Worm (Caenorhabditis elegans) whole organism, early embryonic: ENCODE results near the gene thk-1.
A peak's percentile ranks its signal among the peaks of the same experiment; 100 is the strongest.
"Not testable (repeated sequence)": the region's sequence is repeated elsewhere in the genome, so short reads cannot be mapped to it uniquely, and the experiment has no call there.

ENCODE experiments used
- B0310.2 ChIP-seq: sonication (generic microtip); optimal IDR thresholded peaks from 2 replicates; lab custom pipeline; 2016; ENCODE audit warnings: mild to moderate bottlenecking, missing genetic modification characterization, missing compliant biosample characterization
- F13C5.2 ChIP-seq: sonication (generic microtip); optimal IDR thresholded peaks from 2 replicates; lab custom pipeline; 2017; ENCODE audit warnings: mild to moderate bottlenecking, missing genetic modification characterization, inconsistent platforms, missing compliant biosample characterization
- aly-1 ChIP-seq: sonication (generic microtip); optimal IDR thresholded peaks from 2 replicates; lab custom pipeline; 2016; ENCODE audit warnings: missing genetic modification characterization, missing compliant biosample characterization
- ama-1 ChIP-seq: fragments of 150-350 bp; optimal IDR thresholded peaks from 2 replicates; lab custom pipeline; 2014
- ceh-13 ChIP-seq: fragments of 200-800 bp; sonication (Bioruptor generic); optimal IDR thresholded peaks from 2 replicates; lab custom pipeline; 2018; ENCODE audit warnings: mild to moderate bottlenecking, missing genetic modification characterization, missing compliant biosample characterization
- ceh-36 ChIP-seq: sonication (generic microtip); optimal IDR thresholded peaks from 2 replicates; lab custom pipeline; 2016; ENCODE audit warnings: missing genetic modification characterization, inconsistent platforms, missing compliant biosample characterization
- ets-7 ChIP-seq: sonication (generic microtip); optimal IDR thresholded peaks from 2 replicates; lab custom pipeline; 2016; ENCODE audit warnings: missing genotype, missing genetic modification characterization, missing compliant biosample characterization
- flt-1 ChIP-seq: fragments of 200-800 bp; sonication (Bioruptor generic); IDR thresholded peaks from 2 replicates; pipeline ENCODE4 v1.3.6; 2022; ENCODE audit warnings: missing genetic modification characterization, missing compliant biosample characterization
- hmbx-1 ChIP-seq: sonication (generic microtip); optimal IDR thresholded peaks from 2 replicates; lab custom pipeline; 2016; ENCODE audit warnings: mild to moderate bottlenecking, missing genetic modification characterization, missing compliant biosample characterization
- hmg-4 ChIP-seq: fragments of 200-800 bp; sonication (Bioruptor generic); optimal IDR thresholded peaks from 2 replicates; lab custom pipeline; 2018; ENCODE audit warnings: mild to moderate bottlenecking, missing genetic modification characterization, missing compliant biosample characterization
- hnd-1 ChIP-seq: sonication (generic microtip); optimal IDR thresholded peaks from 2 replicates; lab custom pipeline; 2016; ENCODE audit warnings: missing genetic modification characterization, missing compliant biosample characterization
- pes-1 ChIP-seq: fragments of 200-800 bp; sonication (Bioruptor generic); IDR thresholded peaks from 2 replicates; pipeline ENCODE4 v1.3.6; 2022; ENCODE audit warnings: missing genetic modification reagents, missing genetic modification characterization, missing compliant biosample characterization
- scrt-1 ChIP-seq: fragments of 200-800 bp; sonication (Bioruptor generic); IDR thresholded peaks from 2 replicates; pipeline ENCODE4 v1.3.6; 2022; ENCODE audit warnings: missing genetic modification characterization, missing compliant biosample characterization
- sea-1 ChIP-seq: fragments of 200-800 bp; sonication (Bioruptor generic); conservative IDR thresholded peaks from 2 replicates; pipeline ENCODE4 v1.3.6; 2022; ENCODE audit warnings: missing genetic modification characterization, missing compliant biosample characterization
- tbx-11 ChIP-seq: fragments of 200-800 bp; sonication (Bioruptor generic); IDR thresholded peaks from 2 replicates; pipeline ENCODE4 v1.3.6; 2022; ENCODE audit warnings: missing genetic modification characterization, missing compliant biosample characterization
- tbx-37 ChIP-seq: fragments of 200-800 bp; sonication (Bioruptor generic); conservative IDR thresholded peaks from 2 replicates; pipeline ENCODE4 v1.3.6; 2022; ENCODE audit warnings: missing genetic modification reagents, missing genetic modification characterization, missing compliant biosample characterization
- tra-4 ChIP-seq: sonication (generic microtip); optimal IDR thresholded peaks from 2 replicates; lab custom pipeline; 2017; ENCODE audit warnings: missing genetic modification characterization, missing compliant biosample characterization

The thk-1 gene

ce11 chrIV:10281482-10281881 lies at the start of gene thk-1:
TSS of gene thk-1 (minus strand) at chrIV:10281582.
- TF ChIP-seq tbx-11 (GFP tag; lab: Robert Waterston, UW): no peak
- no peak for TF ChIP-seq hmg-4
- TF ChIP-seq scrt-1 (GFP tag; lab: Robert Waterston, UW): no peak
- TF ChIP-seq ceh-36 (tag; lab: Kevin White, UChicago): no peak
- no peak for TF ChIP-seq ceh-13 (GFP tag; lab: Kevin White, UChicago)
- TF ChIP-seq pes-1 (GFP tag; lab: Robert Waterston, UW): no peak
- TF ChIP-seq B0310.2: no peak
- no peak for TF ChIP-seq ama-1 (lab: Kevin White, UChicago)
- TF ChIP-seq aly-1: no peak
- TF ChIP-seq sea-1 (GFP tag; lab: Robert Waterston, UW): no peak
- no peak for TF ChIP-seq F13C5.2
- TF ChIP-seq hnd-1 (tag; lab: Kevin White, UChicago): no peak
- no peak for TF ChIP-seq flt-1 (GFP tag; lab: Robert Waterston, UW)
- no peak for TF ChIP-seq ets-7

ce11 chrIV:10330962-10331361 lies 49.6 kb upstream of the thk-1 start:
- no peak for TF ChIP-seq hnd-1 (tag; lab: Kevin White, UChicago)
- peak; percentile 17 for TF ChIP-seq hmg-4

ce11 chrIV:10323368-10323767 lies 42.0 kb upstream of the thk-1 start:
- 0 out of 2 replicates have a peak, but pooled peaks have one; percentile 32 for TF ChIP-seq tbx-11 (GFP tag; lab: Robert Waterston, UW)

- not testable (repeated sequence) for TF ChIP-seq B0310.2; ets-7; scrt-1 (GFP tag; lab: Robert Waterston, UW)
These were observed 41.3 kb upstream of the thk-1 start, which contains the start of gene R09E10.1 for ce11 chrIV:10322650-10323049. TSS of gene R09E10.1 (minus strand) at chrIV:10322750.

- no peak for TF ChIP-seq tbx-11 (GFP tag; lab: Robert Waterston, UW)
- no peak for TF ChIP-seq hmbx-1 (tag; lab: Kevin White, UChicago)
- no peak for TF ChIP-seq ets-7
- TF ChIP-seq sea-1 (GFP tag; lab: Robert Waterston, UW): no peak
- no peak for TF ChIP-seq hmg-4
- TF ChIP-seq ceh-13 (GFP tag; lab: Kevin White, UChicago): no peak
- TF ChIP-seq hnd-1 (tag; lab: Kevin White, UChicago): no peak
- no peak for TF ChIP-seq F13C5.2
- TF ChIP-seq scrt-1 (GFP tag; lab: Robert Waterston, UW): no peak
- no peak for TF ChIP-seq B0310.2
These were observed 36.8 kb upstream of the thk-1 start, which contains the start of gene R09E10.2 for ce11 chrIV:10318199-10318598. TSS of gene R09E10.2 (minus strand) at chrIV:10318299.

- TF ChIP-seq ama-1 (lab: Kevin White, UChicago): no peak
- no peak for TF ChIP-seq ets-7
- no peak for TF ChIP-seq F13C5.2
- TF ChIP-seq aly-1: no peak
- TF ChIP-seq tbx-11 (GFP tag; lab: Robert Waterston, UW): no peak
- TF ChIP-seq flt-1 (GFP tag; lab: Robert Waterston, UW): no peak
- TF ChIP-seq sea-1 (GFP tag; lab: Robert Waterston, UW): no peak
- no peak for TF ChIP-seq tra-4 (tag; lab: Kevin White, UChicago)
- TF ChIP-seq hmg-4: no peak
- TF ChIP-seq hmbx-1 (tag; lab: Kevin White, UChicago): no peak
- no peak for TF ChIP-seq ceh-36 (tag; lab: Kevin White, UChicago)
- TF ChIP-seq ceh-13 (GFP tag; lab: Kevin White, UChicago): no peak
- TF ChIP-seq pes-1 (GFP tag; lab: Robert Waterston, UW): no peak
These were observed 32.2 kb upstream of the thk-1 start, which contains the start of gene acs-18 for ce11 chrIV:10313565-10313964. TSS of gene acs-18 (minus strand) at chrIV:10313665.

- TF ChIP-seq hnd-1 (tag; lab: Kevin White, UChicago): no peak
- no peak for TF ChIP-seq tra-4 (tag; lab: Kevin White, UChicago)
- no peak for TF ChIP-seq scrt-1 (GFP tag; lab: Robert Waterston, UW)
- TF ChIP-seq F13C5.2: no peak
- TF ChIP-seq aly-1: no peak
These were observed 29.7 kb upstream of the thk-1 start for ce11 chrIV:10311115-10311514.

ce11 chrIV:10310329-10310728 lies 28.9 kb upstream of the thk-1 start, which contains the start of gene R09E10.8:
TSS of gene R09E10.8 (minus strand) at chrIV:10310429.
- TF ChIP-seq ets-7 (no peak), flt-1 (GFP tag; lab: Robert Waterston, UW) (no peak), hmbx-1 (tag; lab: Kevin White, UChicago) (no peak), ceh-36 (tag; lab: Kevin White, UChicago) (no peak)

- TF ChIP-seq tbx-37 (GFP tag; lab: Robert Waterston, UW) (no peak), hmg-4 (no peak), scrt-1 (GFP tag; lab: Robert Waterston, UW) (no peak), hnd-1 (tag; lab: Kevin White, UChicago) (no peak), hmbx-1 (tag; lab: Kevin White, UChicago) (no peak), tra-4 (tag; lab: Kevin White, UChicago) (no peak), pes-1 (GFP tag; lab: Robert Waterston, UW) (no peak), ets-7 (no peak), ama-1 (lab: Kevin White, UChicago) (no peak)
These were observed 23.0 kb upstream of the thk-1 start for ce11 chrIV:10304383-10304782.
